Fruit fly (Drosophila melanogaster) whole organism, embryonic: ENCODE results near the gene LysS.

Source experiments
- Antp ChIP-seq: fragments of 200-800 bp; sonication (Bioruptor generic); optimal IDR thresholded peaks from 3 replicates; lab custom pipeline; 2016; ENCODE audit warnings: missing biosample characterization, missing genetic modification characterization
- B-H2 ChIP-seq: fragments of 200-800 bp; sonication (Bioruptor generic); optimal IDR thresholded peaks from 2 replicates; lab custom pipeline; 2018; ENCODE audit warnings: missing biosample characterization, mild to moderate bottlenecking, missing genetic modification characterization
- CG10366 ChIP-seq: fragments of 200-800 bp; sonication (Bioruptor generic); IDR thresholded peaks from 2 replicates; pipeline ENCODE4 v1.3.6; 2022; ENCODE audit warnings: missing biosample characterization, missing genetic modification characterization
- CG12071 ChIP-seq: fragments of 200-800 bp; sonication (Bioruptor generic); optimal IDR thresholded peaks from 3 replicates; lab custom pipeline; 2018; ENCODE audit warnings: missing biosample characterization, mild to moderate bottlenecking, missing genetic modification characterization
- CG12769 ChIP-seq: fragments of 200-800 bp; sonication (Bioruptor generic); optimal IDR thresholded peaks from 2 replicates; lab custom pipeline; 2019; ENCODE audit warnings: missing biosample characterization, mild to moderate bottlenecking, missing genetic modification characterization, moderate library complexity
- CG13624 ChIP-seq: fragments of 200-800 bp; sonication (Bioruptor generic); optimal IDR thresholded peaks from 2 replicates; lab custom pipeline; 2016; ENCODE audit warnings: missing biosample characterization, missing genetic modification characterization
- CG3726 ChIP-seq: fragments of 200-800 bp; sonication (Bioruptor generic); IDR thresholded peaks from 3 replicates; pipeline ENCODE4, ENCODE4 v1.3.6; 2022; ENCODE audit warnings: missing biosample characterization, missing genetic modification characterization
- CG42726 ChIP-seq: fragments of 200-800 bp; sonication (Bioruptor generic); IDR thresholded peaks from 2 replicates; pipeline ENCODE4 v1.3.6; 2022; ENCODE audit warnings: missing biosample characterization, missing genetic modification characterization; ENCODE audit not compliant: partially characterized antibody
- CG4707 ChIP-seq: fragments of 200-800 bp; sonication (Bioruptor generic); optimal IDR thresholded peaks from 2 replicates; lab custom pipeline; 2018; ENCODE audit warnings: missing biosample characterization, mild to moderate bottlenecking, missing genetic modification characterization, moderate library complexity
- CG5180 ChIP-seq: fragments of 200-800 bp; sonication (Bioruptor generic); optimal IDR thresholded peaks from 3 replicates; lab custom pipeline; 2017; ENCODE audit warnings: missing biosample characterization, missing genetic modification characterization, mild to moderate bottlenecking, moderate library complexity, missing genetic modification reagents
- CG6175 ChIP-seq: fragments of 200-800 bp; sonication (Bioruptor generic); IDR thresholded peaks from 3 replicates; pipeline ENCODE4 v1.3.6; 2022; ENCODE audit warnings: missing biosample characterization, missing genetic modification characterization
- CG6272 ChIP-seq: fragments of 200-800 bp; sonication (Bioruptor generic); IDR thresholded peaks from 2 replicates; pipeline ENCODE4 v1.3.6; 2022; ENCODE audit warnings: missing biosample characterization, missing genetic modification characterization
- CG8281 ChIP-seq: fragments of 200-800 bp; sonication (Bioruptor generic); optimal IDR thresholded peaks from 2 replicates; lab custom pipeline; 2018; ENCODE audit warnings: missing biosample characterization, mild to moderate bottlenecking, missing genetic modification characterization, moderate library complexity
- CG8290 ChIP-seq, 3 experiments: fragments of 200-800 bp; sonication (Bioruptor generic); optimal IDR thresholded peaks; 2 replicates each; lab custom pipeline; 2016 to 2019; ENCODE audit warnings: missing biosample characterization in 3 of 3, missing genetic modification characterization in 3 of 3, mild to moderate bottlenecking in 2 of 3, moderate library complexity in 1 of 3
- D19B ChIP-seq: fragments of 200-800 bp; sonication (Bioruptor generic); optimal IDR thresholded peaks from 2 replicates; lab custom pipeline; 2017; ENCODE audit warnings: missing biosample characterization, mild to moderate bottlenecking, missing genetic modification characterization
- Dad ChIP-seq: fragments of 200-800 bp; sonication (Bioruptor generic); optimal IDR thresholded peaks from 3 replicates; lab custom pipeline; 2016; ENCODE audit warnings: missing biosample characterization, missing genetic modification characterization
- Deaf1 ChIP-seq: fragments of 200-800 bp; optimal IDR thresholded peaks from 3 replicates; lab custom pipeline; 2019; ENCODE audit warnings: missing biosample characterization, mild to moderate bottlenecking, missing genetic modification characterization, moderate library complexity
- ERR ChIP-seq: fragments of 200-800 bp; sonication (Bioruptor generic); optimal IDR thresholded peaks from 2 replicates; lab custom pipeline; 2016; ENCODE audit warnings: missing biosample characterization, missing genetic modification characterization
- Eip74EF ChIP-seq, 2 experiments: fragments of 200-800 bp in 1 of 2; fragments of >200 bp in 1 of 2; sonication (Bioruptor generic) in 1 of 2; optimal IDR thresholded peaks; 2 replicates each; lab custom pipeline; 2017 to 2019; ENCODE audit warnings: missing biosample characterization in 2 of 2, missing genetic modification characterization in 2 of 2, mild to moderate bottlenecking in 1 of 2, moderate library complexity in 1 of 2
- H15 ChIP-seq: fragments of 200-800 bp; sonication (Bioruptor generic); IDR thresholded peaks from 3 replicates; pipeline ENCODE4 v1.3.6; 2022; ENCODE audit warnings: missing biosample characterization, missing genetic modification characterization
- Hey ChIP-seq: fragments of 200-800 bp; sonication (Bioruptor generic); optimal IDR thresholded peaks from 3 replicates; lab custom pipeline; 2018; ENCODE audit warnings: missing biosample characterization, mild to moderate bottlenecking, missing genetic modification characterization
- Kr ChIP-seq: fragments of 200-800 bp; sonication (Bioruptor generic); optimal IDR thresholded peaks from 2 replicates; lab custom pipeline; 2017; ENCODE audit warnings: missing biosample characterization, mild to moderate bottlenecking, missing genetic modification characterization
- Med ChIP-seq: fragments of 200-800 bp; sonication (Bioruptor generic); peaks from one replicate; lab custom pipeline; 2016; ENCODE audit warnings: missing biosample characterization, missing genetic modification characterization, mild to moderate bottlenecking, inconsistent platforms, moderate library complexity
- Mrtf ChIP-seq: fragments of 200-800 bp; sonication (Bioruptor generic); IDR thresholded peaks from 3 replicates; pipeline ENCODE4 v1.3.6; 2022; ENCODE audit warnings: missing biosample characterization, missing genetic modification characterization
- Rx ChIP-seq: fragments of 200-800 bp; sonication (Bioruptor generic); IDR thresholded peaks from 2 replicates; pipeline ENCODE4 v1.3.6; 2022; ENCODE audit warnings: missing biosample characterization, missing genetic modification characterization
- Sin3A ChIP-seq: fragments of >200 bp; optimal IDR thresholded peaks from 2 replicates; lab custom pipeline; 2018
- Sox102F ChIP-seq: fragments of 200-800 bp; sonication (Bioruptor generic); optimal IDR thresholded peaks from 2 replicates; lab custom pipeline; 2018; ENCODE audit warnings: missing biosample characterization, mild to moderate bottlenecking, missing genetic modification characterization, moderate library complexity
- TFAM ChIP-seq: fragments of 200-800 bp; sonication (Bioruptor generic); optimal IDR thresholded peaks from 2 replicates; lab custom pipeline; 2017; ENCODE audit warnings: missing biosample characterization, missing genetic modification characterization, inconsistent platforms
- YL-1 ChIP-seq: fragments of 200-800 bp; sonication (Bioruptor generic); optimal IDR thresholded peaks from 3 replicates; lab custom pipeline; 2017; ENCODE audit warnings: missing biosample characterization, mild to moderate bottlenecking, missing genetic modification characterization
- ac ChIP-seq: fragments of 200-800 bp; sonication (Bioruptor generic); optimal IDR thresholded peaks from 3 replicates; lab custom pipeline; 2017; ENCODE audit warnings: missing biosample characterization, mild to moderate bottlenecking, missing genetic modification characterization
- cad ChIP-seq: fragments of >200 bp; optimal IDR thresholded peaks from 2 replicates; lab custom pipeline; 2017; ENCODE audit warnings: missing biosample characterization, missing genetic modification characterization
- chif ChIP-seq, 2 experiments: fragments of 200-800 bp; sonication (Bioruptor generic); optimal IDR thresholded peaks; 3 replicates each; lab custom pipeline; 2016; ENCODE audit warnings: missing biosample characterization in 2 of 2, missing genetic modification characterization in 2 of 2
- chinmo ChIP-seq: fragments of 200-800 bp; sonication (Bioruptor generic); IDR thresholded peaks from 4 replicates; pipeline ENCODE4 v1.3.6; 2022; ENCODE audit warnings: missing biosample characterization, missing genetic modification characterization; ENCODE audit not compliant: partially characterized antibody
- dpn ChIP-seq, 2 experiments: fragments of 200-800 bp; sonication (Bioruptor generic); optimal IDR thresholded peaks; 3 replicates each; lab custom pipeline; 2016; ENCODE audit warnings: missing biosample characterization in 2 of 2, missing genetic modification characterization in 2 of 2
- ftz-f1 ChIP-seq: fragments of 200-800 bp; sonication (Bioruptor generic); optimal IDR thresholded peaks from 2 replicates; lab custom pipeline; 2016; ENCODE audit warnings: missing biosample characterization, missing genetic modification characterization
- knrl ChIP-seq: fragments of 200-800 bp; sonication (Bioruptor generic); IDR thresholded peaks from 3 replicates; pipeline ENCODE4 v1.3.6; 2022; ENCODE audit warnings: missing biosample characterization, missing genetic modification characterization; ENCODE audit not compliant: partially characterized antibody
- lmd ChIP-seq: fragments of 200-800 bp; sonication (Bioruptor generic); IDR thresholded peaks from 2 replicates; pipeline ENCODE4 v1.3.6; 2022; ENCODE audit warnings: missing biosample characterization, missing genetic modification characterization
- lov ChIP-seq, 2 experiments: fragments of 200-800 bp in 1 of 2; fragments of >200 bp in 1 of 2; sonication (Bioruptor generic) in 1 of 2; IDR thresholded peaks in 1 of 2; optimal IDR thresholded peaks in 1 of 2; 2 replicates in 1 of 2; 3 replicates in 1 of 2; pipeline versions ENCODE4 v1.3.6 to Lab custom; 2017 to 2022; ENCODE audit warnings: missing biosample characterization in 1 of 2, missing genetic modification characterization in 1 of 2
- maf-S ChIP-seq: fragments of 200-800 bp; sonication (Bioruptor generic); optimal IDR thresholded peaks from 2 replicates; lab custom pipeline; 2016; ENCODE audit warnings: missing biosample characterization, missing genetic modification characterization
- psq ChIP-seq: fragments of 200-800 bp; sonication (Bioruptor generic); optimal IDR thresholded peaks from 2 replicates; lab custom pipeline; 2017; ENCODE audit warnings: missing biosample characterization, missing genetic modification characterization
- pzg ChIP-seq: fragments of 200-800 bp; sonication (Bioruptor generic); optimal IDR thresholded peaks from 3 replicates; lab custom pipeline; 2018; ENCODE audit warnings: missing biosample characterization, mild to moderate bottlenecking, missing genetic modification characterization, moderate library complexity
- row ChIP-seq: fragments of 200-800 bp; sonication (Bioruptor generic); IDR thresholded peaks from 3 replicates; pipeline ENCODE4 v1.3.6; 2022; ENCODE audit warnings: missing biosample characterization, missing genetic modification characterization
- sd ChIP-seq: fragments of 200-800 bp; sonication (Bioruptor generic); optimal IDR thresholded peaks from 3 replicates; lab custom pipeline; 2018; ENCODE audit warnings: missing biosample characterization, mild to moderate bottlenecking, missing genetic modification characterization, moderate library complexity
- sqz ChIP-seq: fragments of 200-800 bp; sonication (Bioruptor generic); optimal IDR thresholded peaks from 3 replicates; lab custom pipeline; 2018; ENCODE audit warnings: missing biosample characterization, mild to moderate bottlenecking, missing genetic modification characterization
- sug ChIP-seq: fragments of 200-800 bp; optimal IDR thresholded peaks from 2 replicates; lab custom pipeline; 2019; ENCODE audit warnings: missing biosample characterization, mild to moderate bottlenecking, missing genetic modification characterization, moderate library complexity
- tup ChIP-seq: fragments of 200-800 bp; sonication (Bioruptor generic); optimal IDR thresholded peaks from 2 replicates; lab custom pipeline; 2016; ENCODE audit warnings: missing biosample characterization, mild to moderate bottlenecking, missing genetic modification characterization, moderate library complexity
- twi ChIP-seq: fragments of 200-800 bp; optimal IDR thresholded peaks from 2 replicates; lab custom pipeline; 2019; ENCODE audit warnings: missing biosample characterization, mild to moderate bottlenecking, missing genetic modification characterization, moderate library complexity
- vvl ChIP-seq: fragments of 200-800 bp; sonication (Bioruptor generic); IDR thresholded peaks from 2 replicates; pipeline ENCODE4 v1.3.6; 2022; ENCODE audit warnings: missing biosample characterization, missing genetic modification characterization

LysS gene

dm6 chr3L:1200357-1201051 lies 27.0 kb upstream of the LysS start, which contains the start of gene mwh (continued):
- no peak for TF ChIP-seq tup (GFP tag; lab: Kevin White, UChicago)
- TF ChIP-seq CG8281 (tag; lab: Kevin White, UChicago), result no peak
- no peak for TF ChIP-seq sqz (GFP tag; lab: Kevin White, UChicago)
- TF ChIP-seq CG5180 (GFP tag; lab: Kevin White, UChicago), result peak; percentile 66
- TF ChIP-seq lmd (GFP tag; lab: Robert Waterston, UW), result no peak
- 0 out of 4 replicates have a peak, but pooled peaks have one; percentile 34 for TF ChIP-seq chinmo (GFP tag; lab: Robert Waterston, UW)
- no peak for TF ChIP-seq CG4707
- TF ChIP-seq lov (optimal IDR thresholded peaks at IDR 0.05; lab: Kevin White, UChicago), result no peak
- TF ChIP-seq lov (GFP tag; IDR thresholded peaks at IDR 0.05; lab: Robert Waterston, UW), result 0 out of 3 replicates have a peak, but pooled peaks have one; percentile 41
- TF ChIP-seq YL-1 (GFP tag; lab: Kevin White, UChicago), result no peak
- no peak for TF ChIP-seq Dad (GFP tag; lab: Kevin White, UChicago)
- no peak for TF ChIP-seq row
- TF ChIP-seq Med (GFP tag; lab: Kevin White, UChicago), result peak; percentile 35
- TF ChIP-seq CG13624, result no peak
- no peak for TF ChIP-seq CG6272
- no peak for TF ChIP-seq ac
- TF ChIP-seq Eip74EF (GFP tag; optimal IDR thresholded peaks at IDR 0.05; lab: Kevin White, UChicago), result no peak
- peak; percentile 5 for TF ChIP-seq Deaf1 (tag; lab: Kevin White, UChicago)
- no peak for TF ChIP-seq D19B (GFP tag; lab: Kevin White, UChicago)
- no peak for TF ChIP-seq H15 (GFP tag; lab: Robert Waterston, UW)
- 0 out of 2 replicates have a peak, but pooled peaks have one; percentile 32 for TF ChIP-seq vvl (GFP tag; lab: Robert Waterston, UW)
- no peak for TF ChIP-seq Rx
- TF ChIP-seq Hey (tag; lab: Kevin White, UChicago), result no peak
- TF ChIP-seq CG42726, result no peak
- no peak for TF ChIP-seq CG3726 (GFP tag; lab: Robert Waterston, UW)
- no peak for TF ChIP-seq knrl (GFP tag; lab: Robert Waterston, UW)
- no peak for TF ChIP-seq cad (GFP tag; lab: Kevin White, UChicago)
- TF ChIP-seq pzg (GFP tag; lab: Kevin White, UChicago), result no peak
- no peak for TF ChIP-seq CG6175 (GFP tag; lab: Robert Waterston, UW)
- TF ChIP-seq Sin3A (lab: Kevin White, UChicago), result no peak

- TF ChIP-seq CG8290 (GFP tag; optimal IDR thresholded peaks at IDR 0.05; lab: Kevin White, UChicago), result no peak
- peak in 1 of 2 experiments; percentile 15 for TF ChIP-seq CG8290 (tag; optimal IDR thresholded peaks at IDR 0.05; lab: Kevin White, UChicago)
- peak; percentile 63 for TF ChIP-seq sd
- TF ChIP-seq CG10366 (GFP tag; lab: Robert Waterston, UW), result peak; percentile 11; the same call in 1 of the 2 replicates
- 0 out of 3 replicates have a peak, but pooled peaks have one; percentile 18 for TF ChIP-seq row
- TF ChIP-seq psq (GFP tag; lab: Kevin White, UChicago), result no peak
- peak; percentile 60 for TF ChIP-seq ftz-f1 (GFP tag; lab: Kevin White, UChicago)
- peak; percentile 76 for TF ChIP-seq ERR
- TF ChIP-seq Kr (GFP tag; lab: Kevin White, UChicago), result no peak
- no peak for TF ChIP-seq B-H2
- TF ChIP-seq TFAM (GFP tag; lab: Kevin White, UChicago), result no peak
- no peak for TF ChIP-seq Antp (GFP tag; lab: Kevin White, UChicago)
- TF ChIP-seq sug, result peak; percentile 93
- no peak for TF ChIP-seq chif (GFP tag; optimal IDR thresholded peaks at IDR 0.05; lab: Kevin White, UChicago)
- no peak for TF ChIP-seq Mrtf (GFP tag; lab: Robert Waterston, UW)
- no peak for TF ChIP-seq maf-S (GFP tag; lab: Kevin White, UChicago)
- no peak for TF ChIP-seq CG12071 (GFP tag; lab: Kevin White, UChicago)
- no peak for TF ChIP-seq Sox102F
- TF ChIP-seq twi (tag; lab: Kevin White, UChicago), result no peak
- TF ChIP-seq dpn (GFP tag; optimal IDR thresholded peaks at IDR 0.05; lab: Kevin White, UChicago), result no peak
- peak; percentile 76 for TF ChIP-seq CG12769
Observed at dm6 chr3L:1202588-1203195, 24.9 kb upstream of the LysS start, which contains the start of gene meep. TSS of gene meep (minus strand) at chr3L:1203036.
